Fruit fly (Drosophila melanogaster) whole organism, embryonic: ENCODE results near the gene Rpt4.
A peak's percentile ranks its signal among the peaks of the same experiment; 100 is the strongest.

Source experiments
- Abd-B ChIP-seq: fragments of 200-800 bp; sonication (Bioruptor generic); optimal IDR thresholded peaks from 2 replicates; lab custom pipeline; 2018; ENCODE audit warnings: missing biosample characterization, mild to moderate bottlenecking, missing genetic modification characterization, moderate library complexity
- Adf1 ChIP-seq: fragments of 200-800 bp; sonication (Bioruptor generic); IDR thresholded peaks from 2 replicates; pipeline ENCODE4 v1.3.6; 2022; ENCODE audit warnings: missing biosample characterization, missing genetic modification characterization
- Atf3 ChIP-seq: fragments of 200-800 bp; sonication (Bioruptor generic); optimal IDR thresholded peaks from 3 replicates; lab custom pipeline; 2016; ENCODE audit warnings: missing biosample characterization, missing genetic modification characterization
- BEAF-32 ChIP-seq: fragments of 200-800 bp; sonication (Bioruptor generic); optimal IDR thresholded peaks from 3 replicates; lab custom pipeline; 2017; ENCODE audit warnings: missing biosample characterization, missing genetic modification characterization, mild to moderate bottlenecking, moderate library complexity, missing genetic modification reagents
- CG11085 ChIP-seq: fragments of 200-800 bp; sonication (Bioruptor generic); IDR thresholded peaks from 2 replicates; pipeline ENCODE4 v1.3.6; 2022; ENCODE audit warnings: missing biosample characterization, missing genetic modification characterization
- CG11723 ChIP-seq: fragments of 200-800 bp; sonication (Bioruptor generic); optimal IDR thresholded peaks from 2 replicates; lab custom pipeline; 2017; ENCODE audit warnings: missing biosample characterization, mild to moderate bottlenecking, missing genetic modification characterization
- CG12104 ChIP-seq: fragments of 200-800 bp; sonication (Bioruptor generic); optimal IDR thresholded peaks from 3 replicates; lab custom pipeline; 2016; ENCODE audit warnings: missing biosample characterization, missing genetic modification characterization
- CG12219 ChIP-seq: fragments of 200-800 bp; sonication (Bioruptor generic); optimal IDR thresholded peaks from 3 replicates; lab custom pipeline; 2018; ENCODE audit warnings: missing biosample characterization, mild to moderate bottlenecking, missing genetic modification characterization
- CG12391 ChIP-seq: fragments of 200-800 bp; sonication (Bioruptor generic); optimal IDR thresholded peaks from 3 replicates; lab custom pipeline; 2018; ENCODE audit warnings: missing biosample characterization, mild to moderate bottlenecking, missing genetic modification characterization, moderate library complexity
- CG13123 ChIP-seq: fragments of 200-800 bp; sonication (Bioruptor generic); optimal IDR thresholded peaks from 2 replicates; lab custom pipeline; 2016; ENCODE audit warnings: missing biosample characterization, missing genetic modification characterization
- CG13424 ChIP-seq: fragments of 200-800 bp; sonication (Bioruptor generic); optimal IDR thresholded peaks from 2 replicates; lab custom pipeline; 2019; ENCODE audit warnings: missing biosample characterization, mild to moderate bottlenecking, missing genetic modification characterization, moderate library complexity
- CG1602 ChIP-seq: fragments of 200-800 bp; sonication (Bioruptor generic); optimal IDR thresholded peaks from 3 replicates; lab custom pipeline; 2016; ENCODE audit warnings: missing biosample characterization, missing genetic modification characterization
- CG17359 ChIP-seq: fragments of 200-800 bp; sonication (Bioruptor generic); optimal IDR thresholded peaks from 3 replicates; lab custom pipeline; 2018; ENCODE audit warnings: missing biosample characterization, mild to moderate bottlenecking, missing genetic modification characterization, moderate library complexity
- CG2129 ChIP-seq: fragments of 200-800 bp; sonication (Bioruptor generic); IDR thresholded peaks from 2 replicates; pipeline ENCODE4 v1.3.6; 2022; ENCODE audit warnings: missing biosample characterization, missing genetic modification characterization; ENCODE audit not compliant: partially characterized antibody
- CG2199 ChIP-seq: fragments of 200-800 bp; sonication (Bioruptor generic); IDR thresholded peaks from 3 replicates; pipeline ENCODE4 v1.3.6; 2022; ENCODE audit warnings: missing biosample characterization, missing genetic modification characterization
- CG32772 ChIP-seq: fragments of 200-800 bp; sonication (Bioruptor generic); IDR thresholded peaks from 2 replicates; pipeline ENCODE4 v1.3.6; 2022; ENCODE audit warnings: missing biosample characterization, missing genetic modification characterization
- CG3281 ChIP-seq: fragments of 200-800 bp; sonication (Bioruptor generic); optimal IDR thresholded peaks from 3 replicates; lab custom pipeline; 2017; ENCODE audit warnings: missing biosample characterization, mild to moderate bottlenecking, missing genetic modification characterization
- CG3995 ChIP-seq: fragments of 200-800 bp; sonication (Bioruptor generic); optimal IDR thresholded peaks from 3 replicates; lab custom pipeline; 2016; ENCODE audit warnings: missing biosample characterization, missing genetic modification characterization
- CG4328 ChIP-seq: fragments of 200-800 bp; sonication (Bioruptor generic); optimal IDR thresholded peaks from 3 replicates; lab custom pipeline; 2017; ENCODE audit warnings: missing biosample characterization, missing genetic modification reagents, missing genetic modification characterization
- CG6791 ChIP-seq: fragments of 200-800 bp; sonication (Bioruptor generic); IDR thresholded peaks from 3 replicates; pipeline ENCODE4 v1.3.6; 2022; ENCODE audit warnings: missing biosample characterization, missing genetic modification characterization; ENCODE audit not compliant: partially characterized antibody
- CG7556 ChIP-seq: fragments of 200-800 bp; sonication (Bioruptor generic); optimal IDR thresholded peaks from 2 replicates; lab custom pipeline; 2017; ENCODE audit warnings: missing biosample characterization, mild to moderate bottlenecking, missing genetic modification characterization
- CG8359 ChIP-seq: fragments of 200-800 bp; sonication (Bioruptor generic); optimal IDR thresholded peaks from 2 replicates; lab custom pipeline; 2017; ENCODE audit warnings: missing biosample characterization, mild to moderate bottlenecking, missing genetic modification characterization, borderline replicate concordance
- CG9437 ChIP-seq: fragments of 200-800 bp; sonication (Bioruptor generic); optimal IDR thresholded peaks from 2 replicates; lab custom pipeline; 2018; ENCODE audit warnings: missing biosample characterization, mild to moderate bottlenecking, missing genetic modification characterization
- Eip74EF ChIP-seq, 2 experiments: fragments of 200-800 bp in 1 of 2; fragments of >200 bp in 1 of 2; sonication (Bioruptor generic) in 1 of 2; optimal IDR thresholded peaks; 2 replicates each; lab custom pipeline; 2017 to 2019; ENCODE audit warnings: missing biosample characterization in 2 of 2, missing genetic modification characterization in 2 of 2, mild to moderate bottlenecking in 1 of 2, moderate library complexity in 1 of 2
- Fer3 ChIP-seq: fragments of 200-800 bp; sonication (Bioruptor generic); optimal IDR thresholded peaks from 2 replicates; lab custom pipeline; 2018; ENCODE audit warnings: missing biosample characterization, mild to moderate bottlenecking, missing genetic modification characterization, moderate library complexity
- H2.0 ChIP-seq: fragments of 200-800 bp; sonication (Bioruptor generic); IDR thresholded peaks from 2 replicates; pipeline ENCODE4 v1.3.6; 2022; ENCODE audit warnings: missing biosample characterization, missing genetic modification characterization
- Hand ChIP-seq: fragments of 200-800 bp; sonication (Bioruptor generic); optimal IDR thresholded peaks from 2 replicates; lab custom pipeline; 2017; ENCODE audit warnings: mild to moderate bottlenecking, missing biosample characterization, missing genetic modification reagents, missing genetic modification characterization
- Max ChIP-seq: fragments of 200-800 bp; sonication (Bioruptor generic); optimal IDR thresholded peaks from 2 replicates; lab custom pipeline; 2016; ENCODE audit warnings: missing biosample characterization, mild to moderate bottlenecking, missing genetic modification characterization
- Oaz ChIP-seq: fragments of 200-800 bp; sonication (Bioruptor generic); IDR thresholded peaks from 2 replicates; pipeline ENCODE4 v1.3.6; 2022; ENCODE audit warnings: missing biosample characterization, missing genetic modification characterization
- Pdp1 ChIP-seq, 2 experiments: fragments of 200-800 bp; sonication (Bioruptor generic); optimal IDR thresholded peaks; 3 replicates each; lab custom pipeline; 2016; ENCODE audit warnings: missing biosample characterization in 2 of 2, missing genetic modification characterization in 2 of 2, mild to moderate bottlenecking in 1 of 2, moderate library complexity in 1 of 2
- Ptx1 ChIP-seq: fragments of 200-800 bp; sonication (Bioruptor generic); IDR thresholded peaks from 2 replicates; pipeline ENCODE4 v1.3.6; 2022; ENCODE audit warnings: missing biosample characterization, missing genetic modification characterization
- Ravus ChIP-seq: fragments of 200-800 bp; sonication (Bioruptor generic); IDR thresholded peaks from 2 replicates; pipeline ENCODE4 v1.3.6; 2022; ENCODE audit warnings: missing biosample characterization, missing genetic modification characterization
- Side ChIP-seq: fragments of 200-800 bp; sonication (Bioruptor generic); optimal IDR thresholded peaks from 2 replicates; lab custom pipeline; 2016; ENCODE audit warnings: missing biosample characterization, missing genetic modification characterization
- Six4 ChIP-seq: fragments of 200-800 bp; sonication (Bioruptor generic); optimal IDR thresholded peaks from 2 replicates; lab custom pipeline; 2016; ENCODE audit warnings: missing biosample characterization, missing genetic modification characterization
- Sry-β ChIP-seq: fragments of 200-800 bp; sonication (Bioruptor generic); optimal IDR thresholded peaks from 2 replicates; lab custom pipeline; 2018; ENCODE audit warnings: missing biosample characterization, mild to moderate bottlenecking, missing genetic modification characterization, moderate library complexity
- Sry-δ ChIP-seq: fragments of 200-800 bp; sonication (Bioruptor generic); optimal IDR thresholded peaks from 2 replicates; lab custom pipeline; 2016; ENCODE audit warnings: missing biosample characterization, missing genetic modification characterization
- ato ChIP-seq: fragments of 200-800 bp; sonication (Bioruptor generic); IDR thresholded peaks from 2 replicates; pipeline ENCODE4 v1.3.6; 2022; ENCODE audit warnings: missing biosample characterization, missing genetic modification characterization; ENCODE audit not compliant: partially characterized antibody
- chm ChIP-seq: fragments of 200-800 bp; sonication (Bioruptor generic); IDR thresholded peaks from 2 replicates; pipeline ENCODE4 v1.3.6; 2022; ENCODE audit warnings: missing biosample characterization, missing genetic modification characterization
- dimm ChIP-seq: fragments of 200-800 bp; sonication (Bioruptor generic); IDR thresholded peaks from 2 replicates; pipeline ENCODE4 v1.3.6; 2022; ENCODE audit warnings: missing biosample characterization, missing genetic modification characterization
- en ChIP-seq: fragments of 200-800 bp; sonication (Bioruptor generic); optimal IDR thresholded peaks from 2 replicates; lab custom pipeline; 2016; ENCODE audit warnings: missing biosample characterization, missing genetic modification characterization
- gem ChIP-seq: fragments of 200-800 bp; sonication (Bioruptor generic); optimal IDR thresholded peaks from 2 replicates; lab custom pipeline; 2019; ENCODE audit warnings: missing biosample characterization, mild to moderate bottlenecking, missing genetic modification characterization, moderate library complexity
- grau ChIP-seq: fragments of 200-800 bp; optimal IDR thresholded peaks from 3 replicates; lab custom pipeline; 2019; ENCODE audit warnings: missing biosample characterization, mild to moderate bottlenecking, missing genetic modification characterization, moderate library complexity
- jigr1 ChIP-seq: fragments of 200-800 bp; sonication (Bioruptor generic); IDR thresholded peaks from 3 replicates; pipeline ENCODE4 v1.3.6; 2022; ENCODE audit warnings: missing biosample characterization, missing genetic modification characterization
- kay ChIP-seq: fragments of 200-800 bp; sonication (Bioruptor generic); optimal IDR thresholded peaks from 2 replicates; lab custom pipeline; 2016; ENCODE audit warnings: missing biosample characterization, missing genetic modification characterization
- lilli ChIP-seq: fragments of 200-800 bp; sonication (Bioruptor generic); optimal IDR thresholded peaks from 3 replicates; lab custom pipeline; 2016; ENCODE audit warnings: missing biosample characterization, missing genetic modification characterization
- mld ChIP-seq: fragments of 200-800 bp; sonication (Bioruptor generic); IDR thresholded peaks from 3 replicates; pipeline ENCODE4 v1.3.6; 2022; ENCODE audit warnings: missing biosample characterization, missing genetic modification characterization; ENCODE audit not compliant: partially characterized antibody
- nom ChIP-seq: fragments of 200-800 bp; sonication (Bioruptor generic); optimal IDR thresholded peaks from 2 replicates; lab custom pipeline; 2017; ENCODE audit warnings: missing biosample characterization, missing genetic modification characterization, mild to moderate bottlenecking, moderate library complexity, missing genetic modification reagents
- stc ChIP-seq: fragments of 200-800 bp; sonication (Bioruptor generic); IDR thresholded peaks from 2 replicates; pipeline ENCODE4 v1.3.6; 2022; ENCODE audit warnings: missing biosample characterization, missing genetic modification characterization
- trem ChIP-seq: fragments of 200-800 bp; optimal IDR thresholded peaks from 3 replicates; lab custom pipeline; 2019; ENCODE audit warnings: missing biosample characterization, mild to moderate bottlenecking, missing genetic modification characterization, moderate library complexity

Rpt4 gene

DNA sequence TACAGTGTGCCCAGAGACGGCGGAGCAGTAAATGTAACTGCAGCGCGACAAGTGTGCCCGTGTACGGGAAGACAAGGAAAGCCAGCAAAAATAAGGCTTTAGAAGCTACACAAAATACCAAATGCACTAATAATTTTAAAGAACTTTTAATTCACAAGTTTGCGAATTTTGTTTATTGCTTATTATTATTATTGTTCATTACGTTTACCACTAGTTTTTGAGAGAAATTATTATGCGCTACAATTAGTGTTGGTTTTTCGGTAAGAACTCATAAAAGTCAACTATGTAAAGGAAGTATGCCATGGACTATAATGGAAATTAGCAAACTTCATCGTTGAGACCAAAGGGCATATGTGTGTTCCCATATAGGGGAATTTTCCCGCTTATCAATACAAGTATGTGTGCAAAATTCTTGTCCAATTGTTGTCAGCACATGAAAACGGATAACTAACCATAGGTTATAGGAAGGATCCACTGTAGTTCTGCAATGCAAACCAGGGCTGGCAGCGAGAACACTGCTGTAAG is 23.8 kb downstream of the Rpt4 start, which contains the start of gene schlank (continued):
- TF ChIP-seq Hand (GFP tag; lab: Kevin White, UChicago) = no peak
- peak; percentile 52 for TF ChIP-seq Fer3 (tag; lab: Kevin White, UChicago)
- peak; percentile 52 for TF ChIP-seq CG12391 (tag; lab: Kevin White, UChicago)
- TF ChIP-seq kay (GFP tag; lab: Kevin White, UChicago) = no peak
- TF ChIP-seq Ptx1 = peak; percentile 77
- peak; percentile 30 for TF ChIP-seq Sry-δ (GFP tag; lab: Kevin White, UChicago)
- no peak; the same call in 1 of the 2 replicates for TF ChIP-seq chm (GFP tag; lab: Robert Waterston, UW)
- TF ChIP-seq Side (GFP tag; lab: Kevin White, UChicago) = peak; percentile 58
- TF ChIP-seq Oaz (GFP tag; lab: Robert Waterston, UW) = peak; percentile 47
- no peak for TF ChIP-seq nom (GFP tag; lab: Kevin White, UChicago)
- peak; percentile 50; the same call in 1 of the 2 replicates for TF ChIP-seq CG32772
- peak; percentile 33 for TF ChIP-seq BEAF-32 (GFP tag; lab: Kevin White, UChicago)
- peak; percentile 63 for TF ChIP-seq H2.0 (GFP tag; lab: Robert Waterston, UW)
- peak; percentile 53 for TF ChIP-seq CG17359 (tag; lab: Kevin White, UChicago)
- peak; percentile 8 for TF ChIP-seq Six4 (GFP tag; lab: Kevin White, UChicago)
- TF ChIP-seq CG2199 = no peak
- TF ChIP-seq Adf1 (GFP tag; lab: Robert Waterston, UW) = no peak
- no peak for TF ChIP-seq CG8359
- TF ChIP-seq stc (GFP tag; lab: Robert Waterston, UW) = 0 out of 2 replicates have a peak, but pooled peaks have one; percentile 49
- no peak for TF ChIP-seq dimm (GFP tag; lab: Robert Waterston, UW)
- TF ChIP-seq mld (GFP tag; lab: Robert Waterston, UW) = no peak
- TF ChIP-seq ato (GFP tag; lab: Robert Waterston, UW) = no peak
- TF ChIP-seq CG9437 (GFP tag; lab: Kevin White, UChicago) = peak; percentile 13
- no peak for TF ChIP-seq CG4328 (GFP tag; lab: Kevin White, UChicago)
- TF ChIP-seq CG13424 (tag; lab: Kevin White, UChicago) = peak; percentile 53
- no peak for TF ChIP-seq CG3281
- TF ChIP-seq en (GFP tag; lab: Kevin White, UChicago) = no peak
- no peak for TF ChIP-seq Eip74EF (GFP tag; optimal IDR thresholded peaks at IDR 0.05; lab: Kevin White, UChicago)
- peak; percentile 22; the same call in 1 of the 2 replicates for TF ChIP-seq CG11085
- TF ChIP-seq CG2129 (GFP tag; lab: Robert Waterston, UW) = no peak
- peak; percentile 28 for TF ChIP-seq CG11723
- TF ChIP-seq CG1602 (GFP tag; lab: Kevin White, UChicago) = peak; percentile 60
- TF ChIP-seq CG6791 (GFP tag; lab: Robert Waterston, UW) = no peak
- no peak for TF ChIP-seq CG13123 (GFP tag; lab: Kevin White, UChicago)
- TF ChIP-seq Max (GFP tag; lab: Kevin White, UChicago) = no peak
- TF ChIP-seq lilli (GFP tag; lab: Kevin White, UChicago) = peak; percentile 72
- 0 out of 3 replicates have a peak, but pooled peaks have one; percentile 46 for TF ChIP-seq jigr1 (GFP tag; lab: Robert Waterston, UW)
- TF ChIP-seq grau (tag; lab: Kevin White, UChicago) = peak; percentile 99
- no peak for TF ChIP-seq CG3995 (GFP tag; lab: Kevin White, UChicago)
- TF ChIP-seq CG12104 (GFP tag; lab: Kevin White, UChicago) = peak; percentile 27
- TF ChIP-seq Sry-β (GFP tag; lab: Kevin White, UChicago) = no peak
- no peak for TF ChIP-seq Atf3 (GFP tag; lab: Kevin White, UChicago)
- peak; percentile 16 for TF ChIP-seq CG7556 (GFP tag; lab: Kevin White, UChicago)
- TF ChIP-seq CG12219 = peak; percentile 40
- TF ChIP-seq trem (tag; lab: Kevin White, UChicago) = peak; percentile 10
- TF ChIP-seq Ravus (GFP tag; lab: Robert Waterston, UW) = 0 out of 2 replicates have a peak, but pooled peaks have one; percentile 8
- peak; percentile 69 for TF ChIP-seq gem (tag; lab: Kevin White, UChicago)
- TF ChIP-seq Pdp1 (GFP tag; optimal IDR thresholded peaks at IDR 0.05; lab: Kevin White, UChicago) = peak; percentile 5 to 64
- TF ChIP-seq Abd-B (GFP tag; lab: Kevin White, UChicago) = peak; percentile 41
